Worm (Caenorhabditis elegans): ENCODE results near the gene F23D12.4.

- TF ChIP-seq pqm-1 (tag; optimal IDR thresholded peaks at IDR 0.05) (no peak), jun-1 (tag; optimal IDR thresholded peaks at IDR 0.05) (no peak), lin-13 (GFP tag; optimal IDR thresholded peaks at IDR 0.05) (no peak), mxl-3 (GFP tag; optimal IDR thresholded peaks at IDR 0.05) (no peak), mxl-2 (GFP tag; conservative IDR thresholded peaks at IDR 0.05) (no peak), F37D6.2 (tag; optimal IDR thresholded peaks at IDR 0.05) (no peak), zag-1 (tag; optimal IDR thresholded peaks at IDR 0.05) (no peak), hif-1 (tag; optimal IDR thresholded peaks at IDR 0.05) (no peak), ZK546.5 (tag; optimal IDR thresholded peaks at IDR 0.05) (no peak), pha-4 (GFP tag; IDR thresholded peaks at IDR 0.05) (no peak), pha-4 (tag; optimal IDR thresholded peaks at IDR 0.05) (no peak), mes-2 (tag; optimal IDR thresholded peaks at IDR 0.05; ENCODE audit: poor library complexity, severe bottlenecking) (no peak), daf-12 (tag; optimal IDR thresholded peaks at IDR 0.05) (no peak)
Observed at ce11 chrX:14473740-14474139, 28.9 kb downstream of the F23D12.4 start, which contains the start of gene M163.5.

Measured in whole organism, L4 larva.